Worm (Caenorhabditis elegans) whole organism, L3 larva: ENCODE measurements around the gene C43C3.4.

Experiments used
- R02D3.7 ChIP-seq: fragments of 150-350 bp; optimal IDR thresholded peaks from 2 replicates; lab custom pipeline; 2014; ENCODE audit warnings: missing biosample characterization, missing genetic modification characterization
- ZK546.5 ChIP-seq: sonication (generic microtip); optimal IDR thresholded peaks from 2 replicates; lab custom pipeline; 2017; ENCODE audit warnings: missing biosample characterization, missing genetic modification characterization
- ceh-16 ChIP-seq: sonication (generic microtip); optimal IDR thresholded peaks from 2 replicates; lab custom pipeline; 2017; ENCODE audit warnings: missing biosample characterization, missing genetic modification characterization
- ceh-28 ChIP-seq: fragments of 150-350 bp; optimal IDR thresholded peaks from 2 replicates; lab custom pipeline; 2014; ENCODE audit warnings: missing biosample characterization, missing genetic modification reagents, missing genetic modification characterization
- ceh-82 ChIP-seq: fragments of 150-350 bp; optimal IDR thresholded peaks from 2 replicates; lab custom pipeline; 2014; ENCODE audit warnings: missing biosample characterization, missing genetic modification characterization
- ceh-9 ChIP-seq: sonication (generic microtip); optimal IDR thresholded peaks from 2 replicates; lab custom pipeline; 2018; ENCODE audit warnings: missing biosample characterization, missing genetic modification characterization
- daf-12 ChIP-seq: fragments of 150-350 bp; optimal IDR thresholded peaks from 2 replicates; lab custom pipeline; 2014; ENCODE audit warnings: missing biosample characterization, missing genetic modification reagents, missing genetic modification characterization
- egl-27 ChIP-seq: sonication (generic microtip); optimal IDR thresholded peaks from 4 replicates; lab custom pipeline; 2017; ENCODE audit warnings: missing biosample characterization, missing genetic modification reagents, missing genetic modification characterization
- egl-5 ChIP-seq: fragments of 150-350 bp; optimal IDR thresholded peaks from 2 replicates; lab custom pipeline; 2017; ENCODE audit warnings: missing biosample characterization, missing genetic modification reagents, missing genetic modification characterization, inconsistent platforms
- elt-1 ChIP-seq: fragments of 150-350 bp; optimal IDR thresholded peaks from 2 replicates; lab custom pipeline; 2014; ENCODE audit warnings: missing biosample characterization, missing genetic modification characterization
- elt-2 ChIP-seq: sonication (generic microtip); optimal IDR thresholded peaks from 2 replicates; lab custom pipeline; 2016; ENCODE audit warnings: missing genetic modification reagents, mild to moderate bottlenecking, missing genetic modification characterization, missing compliant biosample characterization
- elt-3 ChIP-seq, 3 experiments: fragments of 150-350 bp in 1 of 3; sonication (generic microtip) in 2 of 3; optimal IDR thresholded peaks; 2 replicates in 2 of 3; 4 replicates in 1 of 3; lab custom pipeline; 2014 to 2017; ENCODE audit warnings: missing biosample characterization in 3 of 3, missing genetic modification characterization in 3 of 3
- eor-1 ChIP-seq, 2 experiments: fragments of 150-350 bp; optimal IDR thresholded peaks; 2 replicates each; lab custom pipeline; 2014 to 2018; ENCODE audit warnings: missing biosample characterization in 2 of 2, missing genetic modification characterization in 2 of 2
- fkh-10 ChIP-seq: sonication (generic microtip); optimal IDR thresholded peaks from 2 replicates; lab custom pipeline; 2017; ENCODE audit warnings: missing biosample characterization, missing genetic modification reagents, missing genetic modification characterization
- hmg-11 ChIP-seq: sonication (generic microtip); optimal IDR thresholded peaks from 2 replicates; lab custom pipeline; 2016; ENCODE audit warnings: missing genetic modification characterization, missing compliant biosample characterization
- lin-15B ChIP-seq: fragments of 150-350 bp; optimal IDR thresholded peaks from 2 replicates; lab custom pipeline; 2014; ENCODE audit warnings: missing biosample characterization, missing genetic modification characterization
- lsy-12 ChIP-seq: sonication (generic microtip); optimal IDR thresholded peaks from 2 replicates; lab custom pipeline; 2016; ENCODE audit warnings: mild to moderate bottlenecking, missing genetic modification characterization, missing compliant biosample characterization
- mdl-1 ChIP-seq: fragments of 150-350 bp; optimal IDR thresholded peaks from 2 replicates; lab custom pipeline; 2014; ENCODE audit warnings: missing biosample characterization, missing genetic modification characterization
- mml-1 ChIP-seq: fragments of 150-350 bp; sonication (generic microtip); optimal IDR thresholded peaks from 3 replicates; lab custom pipeline; 2014; ENCODE audit warnings: missing biosample characterization, missing genetic modification characterization
- nfya-1 ChIP-seq: sonication (generic microtip); optimal IDR thresholded peaks from 2 replicates; lab custom pipeline; 2017; ENCODE audit warnings: missing genetic modification characterization, mild to moderate bottlenecking, missing compliant biosample characterization, antibody characterized with exemption, moderate library complexity; ENCODE audit not compliant: insufficient read depth
- nhr-11 ChIP-seq: fragments of 150-350 bp; optimal IDR thresholded peaks from 2 replicates; lab custom pipeline; 2014; ENCODE audit warnings: missing biosample characterization, missing genetic modification characterization
- nhr-12 ChIP-seq: fragments of 150-350 bp; optimal IDR thresholded peaks from 2 replicates; lab custom pipeline; 2014; ENCODE audit warnings: missing biosample characterization, missing genetic modification characterization
- nhr-23 ChIP-seq: fragments of 150-350 bp; optimal IDR thresholded peaks from 2 replicates; lab custom pipeline; 2014; ENCODE audit warnings: missing biosample characterization, missing genetic modification reagents, missing genetic modification characterization
- nhr-237 ChIP-seq: fragments of 150-350 bp; optimal IDR thresholded peaks from 2 replicates; lab custom pipeline; 2014; ENCODE audit warnings: missing biosample characterization, missing genetic modification characterization
- nhr-25 ChIP-seq: sonication (generic microtip); optimal IDR thresholded peaks from 2 replicates; lab custom pipeline; 2017; ENCODE audit warnings: missing biosample characterization, missing genetic modification characterization
- nhr-28 ChIP-seq: fragments of 150-350 bp; optimal IDR thresholded peaks from 2 replicates; lab custom pipeline; 2014; ENCODE audit warnings: missing biosample characterization, missing genetic modification characterization
- nhr-43 ChIP-seq: sonication (generic microtip); optimal IDR thresholded peaks from 2 replicates; lab custom pipeline; 2016; ENCODE audit warnings: mild to moderate bottlenecking, missing genetic modification characterization, missing compliant biosample characterization; ENCODE audit not compliant: poor library complexity, severe bottlenecking
- nhr-67 ChIP-seq: fragments of 150-350 bp; optimal IDR thresholded peaks from 2 replicates; lab custom pipeline; 2014; ENCODE audit warnings: missing biosample characterization, missing genetic modification characterization
- nhr-76 ChIP-seq: fragments of 150-350 bp; sonication (generic microtip); optimal IDR thresholded peaks from 5 replicates; lab custom pipeline; 2014; ENCODE audit warnings: missing biosample characterization, missing genetic modification characterization
- nhr-77 ChIP-seq: fragments of 150-350 bp; optimal IDR thresholded peaks from 2 replicates; lab custom pipeline; 2014; ENCODE audit warnings: missing biosample characterization, missing genetic modification characterization
- pha-4 ChIP-seq: fragments of 150-350 bp; optimal IDR thresholded peaks from 2 replicates; lab custom pipeline; 2014; ENCODE audit warnings: missing biosample characterization, missing genetic modification reagents, missing genetic modification characterization
- pqm-1 ChIP-seq: fragments of 150-350 bp; optimal IDR thresholded peaks from 2 replicates; lab custom pipeline; 2017; ENCODE audit warnings: missing biosample characterization, missing genetic modification characterization, inconsistent platforms
- skn-1 ChIP-seq: fragments of 150-350 bp; optimal IDR thresholded peaks from 2 replicates; lab custom pipeline; 2014; ENCODE audit warnings: missing biosample characterization, missing genetic modification characterization
- snpc-4 ChIP-seq: fragments of 150-350 bp; optimal IDR thresholded peaks from 2 replicates; lab custom pipeline; 2014; ENCODE audit warnings: missing biosample characterization, missing genetic modification characterization
- tbx-2 ChIP-seq: sonication (generic microtip); optimal IDR thresholded peaks from 2 replicates; lab custom pipeline; 2016; ENCODE audit warnings: mild to moderate bottlenecking, missing genetic modification characterization, missing compliant biosample characterization
- unc-39 ChIP-seq: sonication (generic microtip); optimal IDR thresholded peaks from 4 replicates; lab custom pipeline; 2017; ENCODE audit warnings: missing biosample characterization, missing genetic modification characterization
- unc-62 ChIP-seq: fragments of 150-350 bp; sonication (generic microtip); optimal IDR thresholded peaks from 4 replicates; lab custom pipeline; 2014; ENCODE audit warnings: missing biosample characterization, missing genetic modification reagents, missing genetic modification characterization
- zag-1 ChIP-seq: fragments of 150-350 bp; optimal IDR thresholded peaks from 2 replicates; lab custom pipeline; 2014; ENCODE audit warnings: missing biosample characterization, missing genetic modification characterization
- ztf-11 ChIP-seq: fragments of 150-350 bp; optimal IDR thresholded peaks from 2 replicates; lab custom pipeline; 2014; ENCODE audit warnings: missing biosample characterization, missing genetic modification characterization
- ztf-4 ChIP-seq: fragments of 150-350 bp; optimal IDR thresholded peaks from 2 replicates; lab custom pipeline; 2014; ENCODE audit warnings: missing biosample characterization, missing genetic modification characterization

The C43C3.4 gene

ce11 chrX:9642775-9643461 lies 31.8 kb downstream of the C43C3.4 start (continued):
- TF ChIP-seq ceh-9 (tag; lab: Kevin White, UChicago) (no peak), mdl-1 (tag; lab: Kevin White, UChicago) (no peak)

DNA sequence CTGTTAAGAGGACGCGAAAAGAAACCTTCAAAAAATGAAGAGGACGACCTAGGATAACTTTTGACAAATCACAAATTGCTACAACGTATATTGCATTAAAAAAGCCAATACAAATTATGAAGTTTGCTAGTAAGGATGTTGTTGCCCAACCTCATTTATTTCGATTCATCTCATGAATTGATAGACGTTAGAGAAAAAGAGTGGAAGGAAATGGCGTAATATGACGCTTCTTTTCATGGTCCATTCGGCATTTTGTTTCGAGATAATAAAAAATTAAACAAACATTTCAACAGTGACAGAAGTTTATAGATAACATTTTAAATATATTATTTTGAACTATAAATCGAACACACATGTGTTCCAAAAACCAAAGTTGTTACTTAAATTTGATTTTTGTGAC lies 33.8 kb downstream of the C43C3.4 start:
- TF ChIP-seq nhr-67 (tag; lab: Kevin White, UChicago), result no peak
- TF ChIP-seq unc-39 (tag; lab: Kevin White, UChicago), result no peak
- no peak for TF ChIP-seq tbx-2 (tag; lab: Kevin White, UChicago)
- no peak for TF ChIP-seq skn-1 (tag; lab: Kevin White, UChicago)
- TF ChIP-seq, all 47 proteins: peak for 0

DNA sequence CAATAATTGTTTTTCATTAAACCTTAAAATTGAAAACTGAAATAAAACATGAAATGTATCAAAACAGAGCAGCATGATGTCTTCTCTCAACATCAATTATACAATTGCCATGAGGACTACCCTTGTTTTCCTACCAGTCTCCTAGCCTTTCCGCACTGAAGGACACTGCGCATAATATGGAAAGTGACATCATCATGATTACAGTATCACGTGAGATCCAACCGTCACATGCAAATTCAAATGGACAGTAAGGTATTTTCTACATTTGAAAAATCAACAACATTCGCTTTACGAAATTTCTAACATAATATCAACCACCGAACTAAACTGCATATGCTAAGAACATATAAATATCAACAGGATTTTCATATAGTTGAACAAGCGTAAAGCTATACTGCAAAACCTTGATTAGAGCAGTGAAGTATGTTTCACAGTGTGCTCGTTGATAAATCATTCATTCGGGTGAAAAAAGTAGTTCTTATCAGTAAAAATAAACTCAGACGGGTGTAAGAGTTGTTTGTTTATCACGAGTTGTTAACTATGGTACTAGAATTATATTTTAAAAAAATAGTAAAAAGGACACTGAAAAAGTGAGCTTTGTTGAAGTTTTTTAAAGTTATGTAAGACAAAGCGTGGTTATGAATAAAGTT lies 35.7 kb downstream of the C43C3.4 start:
- TF ChIP-seq ZK546.5 (tag; lab: Kevin White, UChicago), result no peak
- TF ChIP-seq pha-4 (tag; lab: Kevin White, UChicago), result peak; percentile 33
- TF ChIP-seq ceh-82 (tag; lab: Kevin White, UChicago), result no peak
- TF ChIP-seq nhr-25 (tag; lab: Kevin White, UChicago), result peak; percentile 75
- TF ChIP-seq nhr-77 (tag; lab: Kevin White, UChicago), result no peak
- peak; percentile 64 for TF ChIP-seq elt-2
- no peak for TF ChIP-seq nhr-237 (tag; lab: Kevin White, UChicago)
- TF ChIP-seq snpc-4 (tag; lab: Kevin White, UChicago), result no peak
- TF ChIP-seq skn-1 (tag; lab: Kevin White, UChicago), result no peak
- peak; percentile 28 for TF ChIP-seq nhr-23 (tag; lab: Kevin White, UChicago)
- TF ChIP-seq fkh-10 (GFP tag; lab: Kevin White, UChicago), result no peak
- no peak for TF ChIP-seq lin-15B (tag; lab: Kevin White, UChicago)
- no peak for TF ChIP-seq ceh-28 (tag; lab: Kevin White, UChicago)
- peak; percentile 67 for TF ChIP-seq pqm-1 (tag; lab: Kevin White, UChicago)

DNA sequence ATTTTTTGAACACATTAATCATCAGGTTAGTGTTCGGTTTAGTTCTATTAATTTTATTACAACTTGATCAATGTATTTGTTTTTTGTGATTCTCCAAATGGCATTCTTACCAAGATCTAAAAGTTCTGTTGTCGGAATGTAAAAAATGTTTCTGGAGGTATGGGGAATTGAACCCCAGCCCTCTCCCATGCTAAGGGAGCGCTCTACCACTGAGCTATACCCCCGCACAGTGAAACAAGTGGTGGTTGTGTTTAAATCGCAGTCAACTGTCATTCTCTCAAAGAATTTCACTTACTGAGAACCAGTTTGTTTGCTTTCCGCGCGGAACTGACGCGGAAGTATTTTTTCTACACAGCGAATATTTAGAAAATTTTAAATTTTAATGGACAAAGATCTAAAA lies 37.0 kb downstream of the C43C3.4 start:
- TF ChIP-seq skn-1 (tag; lab: Kevin White, UChicago) (no peak), nhr-12 (tag; lab: Kevin White, UChicago) (no peak), fkh-10 (GFP tag; lab: Kevin White, UChicago) (no peak), zag-1 (tag; lab: Kevin White, UChicago) (no peak), nhr-237 (tag; lab: Kevin White, UChicago) (no peak), nhr-28 (no peak), nfya-1 (tag; lab: Kevin White, UChicago) (peak; percentile 57), egl-5 (peak; percentile 52), nhr-76 (tag; lab: Kevin White, UChicago) (no peak), ztf-4 (tag; lab: Kevin White, UChicago) (peak; percentile 71), nhr-23 (tag; lab: Kevin White, UChicago) (peak; percentile 38), elt-3 (tag; optimal IDR thresholded peaks at IDR 0.05; lab: Kevin White, UChicago) (no peak), ZK546.5 (tag; lab: Kevin White, UChicago) (no peak), mml-1 (tag; lab: Kevin White, UChicago) (no peak), daf-12 (no peak), ztf-11 (no peak), ceh-16 (no peak), nhr-43 (tag; lab: Kevin White, UChicago) (peak; percentile 60), nhr-11 (no peak), ceh-82 (tag; lab: Kevin White, UChicago) (peak; percentile 17), hmg-11 (tag; lab: Kevin White, UChicago) (peak; percentile 63), lin-15B (tag; lab: Kevin White, UChicago) (no peak), snpc-4 (tag; lab: Kevin White, UChicago) (no peak), unc-39 (tag; lab: Kevin White, UChicago) (no peak), tbx-2 (tag; lab: Kevin White, UChicago) (peak; percentile 51), unc-62 (GFP tag; lab: Kevin White, UChicago) (no peak), lsy-12 (tag; lab: Kevin White, UChicago) (peak; percentile 37), elt-1 (tag; lab: Kevin White, UChicago) (no peak), eor-1 (tag; optimal IDR thresholded peaks at IDR 0.05; lab: Kevin White, UChicago) (no peak), elt-2 (peak; percentile 42), ceh-9 (tag; lab: Kevin White, UChicago) (no peak), pha-4 (tag; lab: Kevin White, UChicago) (peak; percentile 39), R02D3.7 (tag; lab: Kevin White, UChicago) (peak; percentile 42), nhr-77 (tag; lab: Kevin White, UChicago) (no peak), nhr-25 (tag; lab: Kevin White, UChicago) (peak; percentile 35), egl-27 (tag; lab: Kevin White, UChicago) (no peak)
